Fruit fly (Drosophila melanogaster): ENCODE data around the gene CG17721.

The CG17721 gene

dm6 chr3R:11243951-11244660 is 9.2 kb downstream of the CG17721 start, which contains the start of the genes CG17734 and CG5214 (continued):
- TF ChIP-seq MBD-R2 (GFP tag; IDR thresholded peaks at IDR 0.05): peak; percentile 40; the same call in 1 of the 2 replicates
- no peak for TF ChIP-seq CG12769 (tag; optimal IDR thresholded peaks at IDR 0.05)
- peak; percentile 6 for TF ChIP-seq slou (GFP tag; optimal IDR thresholded peaks at IDR 0.05)
- TF ChIP-seq hbn (GFP tag; IDR thresholded peaks at IDR 0.05; ENCODE audit: partially characterized antibody): peak; percentile 66
- no peak for TF ChIP-seq grau (tag; optimal IDR thresholded peaks at IDR 0.05)
- TF ChIP-seq dati (GFP tag; IDR thresholded peaks at IDR 0.05): no peak
- peak; percentile 33 for TF ChIP-seq eyg (GFP tag; optimal IDR thresholded peaks at IDR 0.05)
- TF ChIP-seq CG9609 (GFP tag; optimal IDR thresholded peaks at IDR 0.05): peak; percentile 39
- TF ChIP-seq stc (GFP tag; IDR thresholded peaks at IDR 0.05): no peak
- no peak for TF ChIP-seq CG1832 (GFP tag; optimal IDR thresholded peaks at IDR 0.05)

- TF ChIP-seq CG17802 (tag; optimal IDR thresholded peaks at IDR 0.05) (no peak), exex (tag; optimal IDR thresholded peaks at IDR 0.05) (peak; percentile 63)
Measured at dm6 chr3R:11245803-11246202, 10.9 kb downstream of the CG17721 start.

dm6 chr3R:11246865-11247264 is 11.9 kb downstream of the CG17721 start:
- TF ChIP-seq Mes4 (GFP tag; optimal IDR thresholded peaks at IDR 0.05) (no peak), CG15073 (GFP tag; optimal IDR thresholded peaks at IDR 0.05) (no peak), CG12071 (GFP tag; optimal IDR thresholded peaks at IDR 0.05) (no peak), sna (GFP tag; IDR thresholded peaks at IDR 0.05; ENCODE audit: partially characterized antibody) (no peak), danr (GFP tag; IDR thresholded peaks at IDR 0.05) (no peak), exex (tag; optimal IDR thresholded peaks at IDR 0.05) (peak; percentile 95), CG11696 (GFP tag; IDR thresholded peaks at IDR 0.05) (no peak), pnt (GFP tag; optimal IDR thresholded peaks at IDR 0.05) (no peak), hkb (optimal IDR thresholded peaks at IDR 0.05) (no peak), hkb (GFP tag; IDR thresholded peaks at IDR 0.05) (no peak)

- TF ChIP-seq bcd (GFP tag; optimal IDR thresholded peaks at IDR 0.05) (no peak), CG11560 (tag; IDR thresholded peaks at IDR 0.05) (no peak), Nf-YB (GFP tag; optimal IDR thresholded peaks at IDR 0.05) (peak; percentile 33), hbn (GFP tag; IDR thresholded peaks at IDR 0.05; ENCODE audit: partially characterized antibody) (no peak), cas (GFP tag; IDR thresholded peaks at IDR 0.05) (no peak), hth (optimal IDR thresholded peaks at IDR 0.05) (no peak), Ravus (GFP tag; IDR thresholded peaks at IDR 0.05) (no peak), prd (optimal IDR thresholded peaks at IDR 0.05) (no peak), prd (GFP tag; IDR thresholded peaks at IDR 0.05) (no peak), TFAM (GFP tag; optimal IDR thresholded peaks at IDR 0.05) (no peak), nau (GFP tag; optimal IDR thresholded peaks at IDR 0.05) (no peak), Abd-B (GFP tag; optimal IDR thresholded peaks at IDR 0.05) (no peak), CG14014 (GFP tag; IDR thresholded peaks at IDR 0.05) (no peak), zf30C (GFP tag; optimal IDR thresholded peaks at IDR 0.05) (no peak), CG6272 (GFP tag; IDR thresholded peaks at IDR 0.05) (no peak), croc (GFP tag; conservative IDR thresholded peaks at IDR 0.05) (no peak), Chrac-16 (GFP tag; optimal IDR thresholded peaks at IDR 0.05) (no peak), CG10654 (GFP tag; optimal IDR thresholded peaks at IDR 0.05) (no peak), CG10274 (GFP tag; optimal IDR thresholded peaks at IDR 0.05) (no peak), CG8290 (GFP tag; optimal IDR thresholded peaks at IDR 0.05) (no peak), CG8290 (tag; optimal IDR thresholded peaks at IDR 0.05) (no peak), CG4360 (GFP tag; IDR thresholded peaks at IDR 0.05) (no peak), cg (GFP tag; optimal IDR thresholded peaks at IDR 0.05) (peak; percentile 68), CG6175 (GFP tag; IDR thresholded peaks at IDR 0.05) (no peak), Lpt (GFP tag; optimal IDR thresholded peaks at IDR 0.05) (no peak), pnt (GFP tag; optimal IDR thresholded peaks at IDR 0.05) (no peak), mam (GFP tag; optimal IDR thresholded peaks at IDR 0.05) (no peak), Ets65A (GFP tag) (peak; percentile 10), Dip3 (GFP tag; optimal IDR thresholded peaks at IDR 0.05) (no peak)
Measured at dm6 chr3R:11253768-11254167, 18.8 kb downstream of the CG17721 start.
